Fruit fly (Drosophila melanogaster) whole organism, embryonic: ENCODE measurements around the gene CG34298.

Experiments used
- Abd-B ChIP-seq: fragments of 200-800 bp; sonication (Bioruptor generic); optimal IDR thresholded peaks from 2 replicates; lab custom pipeline; 2018; ENCODE audit warnings: missing biosample characterization, mild to moderate bottlenecking, missing genetic modification characterization, moderate library complexity
- Ada2b ChIP-seq: fragments of 200-800 bp; sonication (Bioruptor generic); IDR thresholded peaks from 2 replicates; pipeline ENCODE4 v1.3.6; 2022; ENCODE audit warnings: missing biosample characterization, missing genetic modification characterization
- CG11247 ChIP-seq: fragments of 200-800 bp; sonication (Bioruptor generic); IDR thresholded peaks from 2 replicates; pipeline ENCODE4 v1.3.6; 2022; ENCODE audit warnings: missing biosample characterization, missing genetic modification characterization
- CG11456 ChIP-seq: fragments of 200-800 bp; sonication (Bioruptor generic); IDR thresholded peaks from 3 replicates; pipeline ENCODE4 v1.3.6; 2022; ENCODE audit warnings: missing biosample characterization, missing genetic modification characterization
- CG11504 ChIP-seq: fragments of 200-800 bp; sonication (Bioruptor generic); optimal IDR thresholded peaks from 3 replicates; lab custom pipeline; 2019; ENCODE audit warnings: missing biosample characterization, mild to moderate bottlenecking, missing genetic modification characterization, moderate library complexity
- CG1233 ChIP-seq: fragments of 200-800 bp; sonication (Bioruptor generic); optimal IDR thresholded peaks from 4 replicates; lab custom pipeline; 2018; ENCODE audit warnings: missing biosample characterization, mild to moderate bottlenecking, missing genetic modification characterization
- CG14014 ChIP-seq: fragments of 200-800 bp; sonication (Bioruptor generic); IDR thresholded peaks from 2 replicates; pipeline ENCODE4 v1.3.6; 2022; ENCODE audit warnings: missing biosample characterization, missing genetic modification characterization
- CG14441 ChIP-seq: fragments of 200-800 bp; sonication (Bioruptor generic); IDR thresholded peaks from 2 replicates; pipeline ENCODE4 v1.3.6; 2022; ENCODE audit warnings: missing biosample characterization, missing genetic modification characterization
- CG16779 ChIP-seq: fragments of 200-800 bp; sonication (Bioruptor generic); IDR thresholded peaks from 2 replicates; pipeline ENCODE4 v1.3.6; 2022; ENCODE audit warnings: missing biosample characterization, missing genetic modification characterization
- CG17802 ChIP-seq: fragments of 200-800 bp; sonication (Bioruptor generic); optimal IDR thresholded peaks from 2 replicates; lab custom pipeline; 2018; ENCODE audit warnings: missing biosample characterization, mild to moderate bottlenecking, missing genetic modification characterization, moderate library complexity
- CG18599 ChIP-seq: fragments of 200-800 bp; sonication (Bioruptor generic); optimal IDR thresholded peaks from 3 replicates; lab custom pipeline; 2017; ENCODE audit warnings: missing biosample characterization, missing genetic modification characterization, mild to moderate bottlenecking, moderate library complexity, missing genetic modification reagents
- CG2120 ChIP-seq: fragments of 200-800 bp; sonication (Bioruptor generic); optimal IDR thresholded peaks from 3 replicates; lab custom pipeline; 2016; ENCODE audit warnings: missing biosample characterization, missing genetic modification characterization
- CG2678 ChIP-seq: fragments of 200-800 bp; sonication (Bioruptor generic); optimal IDR thresholded peaks from 3 replicates; lab custom pipeline; 2019; ENCODE audit warnings: missing biosample characterization, mild to moderate bottlenecking, missing genetic modification characterization, moderate library complexity
- CG31224 ChIP-seq: fragments of 200-800 bp; sonication (Bioruptor generic); IDR thresholded peaks from 2 replicates; pipeline ENCODE4 v1.3.6; 2022; ENCODE audit warnings: missing biosample characterization, missing genetic modification characterization
- CG32532 ChIP-seq: fragments of 200-800 bp; sonication (Bioruptor generic); IDR thresholded peaks from 2 replicates; pipeline ENCODE4 v1.3.6; 2022; ENCODE audit warnings: missing biosample characterization, missing genetic modification characterization
- CG3281 ChIP-seq: fragments of 200-800 bp; sonication (Bioruptor generic); optimal IDR thresholded peaks from 3 replicates; lab custom pipeline; 2017; ENCODE audit warnings: missing biosample characterization, mild to moderate bottlenecking, missing genetic modification characterization
- CG3726 ChIP-seq: fragments of 200-800 bp; sonication (Bioruptor generic); IDR thresholded peaks from 3 replicates; pipeline ENCODE4, ENCODE4 v1.3.6; 2022; ENCODE audit warnings: missing biosample characterization, missing genetic modification characterization
- CG6813 ChIP-seq: fragments of 200-800 bp; sonication (Bioruptor generic); optimal IDR thresholded peaks from 2 replicates; lab custom pipeline; 2017; ENCODE audit warnings: missing biosample characterization, missing genetic modification characterization, mild to moderate bottlenecking, moderate library complexity, missing genetic modification reagents
- CG7372 ChIP-seq: fragments of 200-800 bp; sonication (Bioruptor generic); IDR thresholded peaks from 2 replicates; pipeline ENCODE4 v1.3.6; 2022; ENCODE audit warnings: missing biosample characterization, missing genetic modification characterization
- CG7556 ChIP-seq: fragments of 200-800 bp; sonication (Bioruptor generic); optimal IDR thresholded peaks from 2 replicates; lab custom pipeline; 2017; ENCODE audit warnings: missing biosample characterization, mild to moderate bottlenecking, missing genetic modification characterization
- CG7786 ChIP-seq: fragments of 200-800 bp; sonication (Bioruptor generic); optimal IDR thresholded peaks from 2 replicates; lab custom pipeline; 2016; ENCODE audit warnings: missing biosample characterization, missing genetic modification characterization
- CG9727 ChIP-seq: fragments of 200-800 bp; sonication (Bioruptor generic); optimal IDR thresholded peaks from 3 replicates; lab custom pipeline; 2017; ENCODE audit warnings: missing biosample characterization, mild to moderate bottlenecking, missing genetic modification characterization
- CG9932 ChIP-seq: fragments of 200-800 bp; sonication (Bioruptor generic); IDR thresholded peaks from 2 replicates; pipeline ENCODE4 v1.3.6; 2022; ENCODE audit warnings: missing biosample characterization, missing genetic modification characterization
- Dbx ChIP-seq: fragments of 200-800 bp; sonication (Bioruptor generic); IDR thresholded peaks from 3 replicates; pipeline ENCODE4 v1.3.6; 2022; ENCODE audit warnings: missing biosample characterization, missing genetic modification characterization
- Ets65A ChIP-seq: fragments of 200-800 bp; sonication (Bioruptor generic); peaks from one replicate; lab custom pipeline; 2016; ENCODE audit warnings: missing biosample characterization, missing genetic modification characterization
- HLH54F ChIP-seq: fragments of 200-800 bp; sonication (Bioruptor generic); optimal IDR thresholded peaks from 3 replicates; lab custom pipeline; 2016; ENCODE audit warnings: missing biosample characterization, missing genetic modification characterization
- Hmr ChIP-seq: fragments of 200-800 bp; sonication (Bioruptor generic); optimal IDR thresholded peaks from 3 replicates; lab custom pipeline; 2017; ENCODE audit warnings: mild to moderate bottlenecking, missing biosample characterization, missing genetic modification reagents, missing genetic modification characterization
- Lpt ChIP-seq: fragments of >200 bp; optimal IDR thresholded peaks from 2 replicates; lab custom pipeline; 2018; ENCODE audit warnings: missing biosample characterization, missing genetic modification characterization
- Meics ChIP-seq: fragments of 200-800 bp; sonication (Bioruptor generic); optimal IDR thresholded peaks from 2 replicates; lab custom pipeline; 2017; ENCODE audit warnings: missing biosample characterization, mild to moderate bottlenecking, missing genetic modification characterization
- Rfx ChIP-seq: fragments of 200-800 bp; sonication (Bioruptor generic); IDR thresholded peaks from 2 replicates; pipeline ENCODE4 v1.3.6; 2022; ENCODE audit warnings: missing biosample characterization, missing genetic modification characterization
- ap ChIP-seq: fragments of 200-800 bp; sonication (Bioruptor generic); IDR thresholded peaks from 2 replicates; pipeline ENCODE4 v1.3.6; 2022; ENCODE audit warnings: missing biosample characterization, missing genetic modification characterization
- caup ChIP-seq: fragments of 200-800 bp; sonication (Bioruptor generic); optimal IDR thresholded peaks from 3 replicates; lab custom pipeline; 2017; ENCODE audit warnings: missing biosample characterization, mild to moderate bottlenecking, missing genetic modification characterization, moderate library complexity; ENCODE audit not compliant: severe bottlenecking
- ci ChIP-seq: fragments of 200-800 bp; sonication (Bioruptor generic); IDR thresholded peaks from 3 replicates; pipeline ENCODE4 v1.3.6; 2022; ENCODE audit warnings: missing biosample characterization, missing genetic modification characterization
- dysf ChIP-seq: fragments of 200-800 bp; sonication (Bioruptor generic); IDR thresholded peaks from 3 replicates; pipeline ENCODE4 v1.3.6; 2022; ENCODE audit warnings: missing biosample characterization, missing genetic modification characterization
- fd96Cb ChIP-seq: fragments of 200-800 bp; sonication (Bioruptor generic); optimal IDR thresholded peaks from 2 replicates; lab custom pipeline; 2018; ENCODE audit warnings: missing biosample characterization, mild to moderate bottlenecking, missing genetic modification characterization, moderate library complexity
- ftz-f1 ChIP-seq: fragments of 200-800 bp; sonication (Bioruptor generic); optimal IDR thresholded peaks from 2 replicates; lab custom pipeline; 2016; ENCODE audit warnings: missing biosample characterization, missing genetic modification characterization
- gce ChIP-seq: fragments of 200-800 bp; sonication (Bioruptor generic); IDR thresholded peaks from 3 replicates; pipeline ENCODE4 v1.3.6; 2022; ENCODE audit warnings: missing biosample characterization, missing genetic modification characterization
- hkb ChIP-seq, 2 experiments: fragments of 200-800 bp in 1 of 2; fragments of >200 bp in 1 of 2; sonication (Bioruptor generic) in 1 of 2; IDR thresholded peaks in 1 of 2; optimal IDR thresholded peaks in 1 of 2; 2 replicates each; pipeline versions ENCODE4 v1.3.6 to Lab custom; 2017 to 2022; ENCODE audit warnings: missing biosample characterization in 1 of 2, missing genetic modification characterization in 1 of 2
- lab ChIP-seq: fragments of 200-800 bp; sonication (Bioruptor generic); optimal IDR thresholded peaks from 3 replicates; lab custom pipeline; 2017; ENCODE audit warnings: missing biosample characterization, missing genetic modification characterization, mild to moderate bottlenecking, moderate library complexity, missing genetic modification reagents
- otp ChIP-seq: fragments of 200-800 bp; sonication (Bioruptor generic); IDR thresholded peaks from 3 replicates; pipeline ENCODE4, ENCODE4 v1.3.6; 2022; ENCODE audit warnings: missing biosample characterization, missing genetic modification characterization
- prd ChIP-seq, 3 experiments: fragments of >200 bp in 2 of 3; fragments of 200-800 bp in 1 of 3; sonication (Bioruptor generic) in 1 of 3; optimal IDR thresholded peaks in 2 of 3; IDR thresholded peaks in 1 of 3; 2 replicates in 2 of 3; 3 replicates in 1 of 3; pipeline versions ENCODE4 v1.3.6 to Lab custom; 2017 to 2022; ENCODE audit warnings: missing biosample characterization in 1 of 3, missing genetic modification characterization in 1 of 3
- slbo ChIP-seq: fragments of 200-800 bp; sonication (Bioruptor generic); IDR thresholded peaks from 2 replicates; pipeline ENCODE4 v1.3.6; 2022; ENCODE audit warnings: missing biosample characterization, missing genetic modification characterization
- wdn ChIP-seq: fragments of 200-800 bp; sonication (Bioruptor generic); IDR thresholded peaks from 2 replicates; pipeline ENCODE4 v1.3.6; 2022; ENCODE audit warnings: missing biosample characterization, missing genetic modification characterization

CG34298 gene

dm6 chr3R:29999495-29999894, at the start of gene CG34298:
Gene CG34298 (plus strand): TSS chr3R:29999795.
- TF ChIP-seq CG3726 (no peak), CG2678 (tag; lab: Kevin White, UChicago) (no peak), CG7372 (no peak)
- TF ChIP-seq, all 482 proteins: peak for 0

dm6 chr3R:29959329-29959728, 40.3 kb upstream of the CG34298 start:
- TF ChIP-seq CG2120 (GFP tag; lab: Kevin White, UChicago), result peak; percentile 35
- TF ChIP-seq CG17802 (tag; lab: Kevin White, UChicago), result no peak
- TF ChIP-seq CG11504 (tag; lab: Kevin White, UChicago), result peak; percentile 11
- peak; percentile 48 for TF ChIP-seq slbo (GFP tag; lab: Robert Waterston, UW)
- no peak for TF ChIP-seq CG7786
- no peak for TF ChIP-seq gce (GFP tag; lab: Robert Waterston, UW)
- no peak for TF ChIP-seq HLH54F (GFP tag; lab: Kevin White, UChicago)
- TF ChIP-seq Meics (GFP tag; lab: Kevin White, UChicago), result no peak
- TF ChIP-seq dysf (GFP tag; lab: Robert Waterston, UW), result peak; percentile 52; the same call in 2 of the 3 replicates
- no peak for TF ChIP-seq CG6813 (GFP tag; lab: Kevin White, UChicago)
- no peak for TF ChIP-seq fd96Cb
- peak; percentile 3 for TF ChIP-seq CG3281
- 0 out of 2 replicates have a peak, but pooled peaks have one; percentile 29 for TF ChIP-seq CG11247 (GFP tag; lab: Robert Waterston, UW)
- no peak for TF ChIP-seq ap (GFP tag; lab: Robert Waterston, UW)
- TF ChIP-seq CG32532 (GFP tag; lab: Robert Waterston, UW), result 0 out of 2 replicates have a peak, but pooled peaks have one; percentile 16
- no peak for TF ChIP-seq CG1233
- peak; percentile 1 for TF ChIP-seq Hmr (GFP tag; lab: Kevin White, UChicago)
- TF ChIP-seq Ada2b (GFP tag; lab: Robert Waterston, UW), result 0 out of 2 replicates have a peak, but pooled peaks have one; percentile 27
- peak; percentile 23 for TF ChIP-seq Ets65A
- peak; percentile 56 for TF ChIP-seq CG18599 (GFP tag; lab: Kevin White, UChicago)
- TF ChIP-seq ci, result 0 out of 3 replicates have a peak, but pooled peaks have one; percentile 28
- 0 out of 2 replicates have a peak, but pooled peaks have one; percentile 26 for TF ChIP-seq CG14441 (GFP tag; lab: Robert Waterston, UW)
- TF ChIP-seq CG11456 (GFP tag; lab: Robert Waterston, UW), result peak; percentile 29; the same call in 1 of the 3 replicates
- TF ChIP-seq CG9727 (GFP tag; lab: Kevin White, UChicago), result no peak
- TF ChIP-seq Abd-B, result no peak
- TF ChIP-seq Rfx (GFP tag; lab: Robert Waterston, UW), result peak; percentile 44; the same call in 1 of the 2 replicates
- TF ChIP-seq lab (GFP tag; lab: Kevin White, UChicago), result peak; percentile 30
- peak; percentile 44 for TF ChIP-seq CG9932
- TF ChIP-seq hkb (optimal IDR thresholded peaks at IDR 0.05; lab: Kevin White, UChicago), result no peak
- peak; percentile 55 for TF ChIP-seq hkb (GFP tag; IDR thresholded peaks at IDR 0.05; lab: Robert Waterston, UW)
- no peak for TF ChIP-seq prd (optimal IDR thresholded peaks at IDR 0.05; lab: Kevin White, UChicago)
- 0 out of 3 replicates have a peak, but pooled peaks have one; percentile 11 for TF ChIP-seq prd (GFP tag; IDR thresholded peaks at IDR 0.05; lab: Robert Waterston, UW)
- TF ChIP-seq CG7556, result peak; percentile 4
- TF ChIP-seq caup (GFP tag; lab: Kevin White, UChicago), result no peak
- no peak for TF ChIP-seq Lpt (GFP tag; lab: Kevin White, UChicago)
- no peak for TF ChIP-seq otp (GFP tag; lab: Robert Waterston, UW)
- peak; percentile 38; the same call in 1 of the 2 replicates for TF ChIP-seq wdn (GFP tag; lab: Robert Waterston, UW)
- TF ChIP-seq Dbx (GFP tag; lab: Robert Waterston, UW), result 0 out of 3 replicates have a peak, but pooled peaks have one; percentile 15
- no peak for TF ChIP-seq CG16779 (GFP tag; lab: Robert Waterston, UW)
- TF ChIP-seq CG14014, result 0 out of 2 replicates have a peak, but pooled peaks have one; percentile 31
- TF ChIP-seq ftz-f1 (GFP tag; lab: Kevin White, UChicago), result no peak
- 0 out of 2 replicates have a peak, but pooled peaks have one; percentile 15 for TF ChIP-seq CG31224 (GFP tag; lab: Robert Waterston, UW)
